Fruit fly (Drosophila melanogaster): ENCODE measurements around the gene MagR.

Gene MagR

DNA sequence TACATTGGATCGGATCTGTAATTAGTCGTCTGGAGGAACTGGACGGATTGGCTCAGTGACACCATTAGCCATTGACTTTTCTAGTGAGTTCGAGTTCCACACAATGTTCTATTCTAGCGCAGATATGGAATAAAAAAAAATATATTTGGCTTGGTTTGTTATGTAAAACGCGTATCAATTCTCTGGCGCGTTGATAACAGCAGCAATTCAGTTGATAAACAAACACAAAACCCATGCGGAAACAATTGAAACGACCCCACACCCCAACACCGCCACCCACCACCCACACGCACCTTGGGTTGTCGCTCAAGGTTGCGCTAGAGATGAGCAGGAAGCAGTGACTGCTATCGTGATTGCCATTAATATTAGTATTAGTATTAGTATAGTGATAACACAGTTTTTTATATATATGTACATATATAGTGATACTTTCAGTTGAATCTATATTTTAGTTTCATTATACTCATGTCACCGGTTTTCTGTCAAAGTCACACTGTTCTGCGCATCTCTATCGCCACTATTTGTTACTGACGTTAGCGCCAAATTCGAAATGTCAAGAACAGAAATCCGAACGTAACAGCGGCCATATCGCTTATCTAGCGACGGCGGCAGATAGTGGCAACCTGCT lies 36.4 kb upstream of the MagR start (continued):
- peak; percentile 94 for TF ChIP-seq dmrt99B (tag; optimal IDR thresholded peaks at IDR 0.05)
- peak; percentile 75 for TF ChIP-seq Adf1 (GFP tag; IDR thresholded peaks at IDR 0.05)
- peak; percentile 81 for TF ChIP-seq Ravus (GFP tag; IDR thresholded peaks at IDR 0.05)
- peak; percentile 81 for TF ChIP-seq CG11723 (GFP tag; optimal IDR thresholded peaks at IDR 0.05)
- peak; percentile 90 for TF ChIP-seq C15 (GFP tag; IDR thresholded peaks at IDR 0.05)
- TF ChIP-seq zen (tag; optimal IDR thresholded peaks at IDR 0.05) = peak; percentile 90
- no peak for TF ChIP-seq dm (GFP tag; optimal IDR thresholded peaks at IDR 0.05)
- TF ChIP-seq gem (tag; optimal IDR thresholded peaks at IDR 0.05) = peak; percentile 96
- TF ChIP-seq shn (GFP tag; optimal IDR thresholded peaks at IDR 0.05) = no peak
- TF ChIP-seq CG32767 (GFP tag; IDR thresholded peaks at IDR 0.05) = peak; percentile 84
- peak; percentile 94 for TF ChIP-seq lmd (GFP tag; IDR thresholded peaks at IDR 0.05)
- TF ChIP-seq CG4360 (GFP tag; IDR thresholded peaks at IDR 0.05) = no peak; the same call in 1 of the 2 replicates
- no peak for TF ChIP-seq CG4707 (GFP tag; optimal IDR thresholded peaks at IDR 0.05)
- TF ChIP-seq CG18764 (GFP tag; optimal IDR thresholded peaks at IDR 0.05) = peak; percentile 80
- TF ChIP-seq CG7987 (GFP tag; optimal IDR thresholded peaks at IDR 0.05) = peak; percentile 83
- peak; percentile 94 for TF ChIP-seq HHEX (GFP tag; optimal IDR thresholded peaks at IDR 0.05)
- TF ChIP-seq Optix (GFP tag; IDR thresholded peaks at IDR 0.05) = peak; percentile 87
- no peak for TF ChIP-seq da (GFP tag; optimal IDR thresholded peaks at IDR 0.05)
- TF ChIP-seq CG17912 (GFP tag; optimal IDR thresholded peaks at IDR 0.05) = peak; percentile 37
- TF ChIP-seq CG6791 (GFP tag; IDR thresholded peaks at IDR 0.05; ENCODE audit: partially characterized antibody) = no peak
- peak; percentile 97 for TF ChIP-seq CG9932 (GFP tag; IDR thresholded peaks at IDR 0.05)
- peak; percentile 39 for TF ChIP-seq pzg (GFP tag; optimal IDR thresholded peaks at IDR 0.05)
- peak; percentile 77 for TF ChIP-seq ro (GFP tag; IDR thresholded peaks at IDR 0.05)
- TF ChIP-seq Pdp1 (GFP tag; optimal IDR thresholded peaks at IDR 0.05) = peak; percentile 69 to 80
- TF ChIP-seq CG1647 (GFP tag; optimal IDR thresholded peaks at IDR 0.05) = peak; percentile 68
- TF ChIP-seq CG5180 (GFP tag; optimal IDR thresholded peaks at IDR 0.05) = peak; percentile 79
- TF ChIP-seq B-H2 (GFP tag; optimal IDR thresholded peaks at IDR 0.05) = peak; percentile 92
- TF ChIP-seq CG14710 (tag; optimal IDR thresholded peaks at IDR 0.05) = peak; percentile 88
- peak; percentile 94 for TF ChIP-seq ind (GFP tag; optimal IDR thresholded peaks at IDR 0.05)
- TF ChIP-seq dpn (GFP tag; optimal IDR thresholded peaks at IDR 0.05) = peak; percentile 68 to 91
- peak; percentile 89 for TF ChIP-seq CG3847 (GFP tag; IDR thresholded peaks at IDR 0.05)
- TF ChIP-seq hbn (GFP tag; IDR thresholded peaks at IDR 0.05; ENCODE audit: partially characterized antibody) = no peak
- peak; percentile 95 for TF ChIP-seq bcd (GFP tag; optimal IDR thresholded peaks at IDR 0.05)
- TF ChIP-seq chinmo (GFP tag; IDR thresholded peaks at IDR 0.05; ENCODE audit: partially characterized antibody) = 0 out of 4 replicates have a peak, but pooled peaks have one; percentile 39
- peak; percentile 97 for TF ChIP-seq Hmr (GFP tag; optimal IDR thresholded peaks at IDR 0.05)
- no peak for TF ChIP-seq CHES-1-like (GFP tag; optimal IDR thresholded peaks at IDR 0.05)
- peak; percentile 95 for TF ChIP-seq Aef1 (GFP tag; IDR thresholded peaks at IDR 0.05)
- peak; percentile 86 for TF ChIP-seq CG8290 (GFP tag; optimal IDR thresholded peaks at IDR 0.05)
- peak in 1 of 2 experiments; percentile 82 for TF ChIP-seq CG8290 (tag; optimal IDR thresholded peaks at IDR 0.05)
- peak; percentile 10 for TF ChIP-seq Sry-δ (GFP tag; optimal IDR thresholded peaks at IDR 0.05)
- peak; percentile 88 for TF ChIP-seq CG10209 (GFP tag; optimal IDR thresholded peaks at IDR 0.05)
- peak; percentile 89 for TF ChIP-seq ATbp (GFP tag; optimal IDR thresholded peaks at IDR 0.05)
- peak; percentile 93 for TF ChIP-seq Xbp1 (GFP tag; optimal IDR thresholded peaks at IDR 0.05)
- peak; percentile 83 for TF ChIP-seq sens (GFP tag)
- peak; percentile 94 for TF ChIP-seq CG3281 (GFP tag; optimal IDR thresholded peaks at IDR 0.05)
- TF ChIP-seq rib (GFP tag; IDR thresholded peaks at IDR 0.05) = peak; percentile 93
- peak; percentile 83 for TF ChIP-seq CG17361 (GFP tag; IDR thresholded peaks at IDR 0.05)
- TF ChIP-seq slbo (GFP tag; IDR thresholded peaks at IDR 0.05) = peak; percentile 96
- TF ChIP-seq CG2116 (GFP tag; optimal IDR thresholded peaks at IDR 0.05) = peak; percentile 93
- no peak for TF ChIP-seq CG2129 (GFP tag; IDR thresholded peaks at IDR 0.05; ENCODE audit: partially characterized antibody)

Measured in whole organism, embryonic.